Worm (Caenorhabditis elegans) whole organism, L2 larva: ENCODE results near the gene chtb-1.

Experiments
- aly-2 ChIP-seq: fragments of 150-350 bp; optimal IDR thresholded peaks from 2 replicates; lab custom pipeline; 2014; ENCODE audit warnings: missing biosample characterization, missing genetic modification characterization
- blmp-1 ChIP-seq: sonication (generic microtip); optimal IDR thresholded peaks from 2 replicates; lab custom pipeline; 2017; ENCODE audit warnings: missing genetic modification characterization, mild to moderate bottlenecking, missing compliant biosample characterization, antibody characterized with exemption, moderate library complexity; ENCODE audit not compliant: insufficient read depth
- lsy-2 ChIP-seq, 2 experiments: fragments of 150-350 bp in 1 of 2; sonication (generic microtip) in 1 of 2; optimal IDR thresholded peaks; 2 replicates each; lab custom pipeline; 2014 to 2017; ENCODE audit warnings: missing biosample characterization in 2 of 2, missing genetic modification characterization in 2 of 2
- mab-5 ChIP-seq: fragments of 150-350 bp; optimal IDR thresholded peaks from 2 replicates; lab custom pipeline; 2014; ENCODE audit warnings: missing biosample characterization, missing genetic modification characterization
- mbf-1 ChIP-seq: sonication (generic microtip); optimal IDR thresholded peaks from 2 replicates; lab custom pipeline; 2017; ENCODE audit warnings: missing biosample characterization, missing genetic modification characterization
- nhr-10 ChIP-seq: sonication (generic microtip); optimal IDR thresholded peaks from 2 replicates; lab custom pipeline; 2017; ENCODE audit warnings: missing biosample characterization, missing genetic modification characterization
- nhr-12 ChIP-seq: fragments of 150-350 bp; optimal IDR thresholded peaks from 2 replicates; lab custom pipeline; 2014; ENCODE audit warnings: missing biosample characterization, missing genetic modification characterization
- snpc-4 ChIP-seq: fragments of 150-350 bp; optimal IDR thresholded peaks from 2 replicates; lab custom pipeline; 2014; ENCODE audit warnings: missing biosample characterization, missing genetic modification characterization
- unc-39 ChIP-seq: fragments of 150-350 bp; optimal IDR thresholded peaks from 2 replicates; lab custom pipeline; 2014; ENCODE audit warnings: missing biosample characterization, missing genetic modification characterization
- unc-62 ChIP-seq: fragments of 150-350 bp; optimal IDR thresholded peaks from 2 replicates; lab custom pipeline; 2014; ENCODE audit warnings: missing biosample characterization, missing genetic modification reagents, missing genetic modification characterization
- zag-1 ChIP-seq: fragments of 150-350 bp; optimal IDR thresholded peaks from 2 replicates; lab custom pipeline; 2014; ENCODE audit warnings: missing biosample characterization, missing genetic modification characterization

- no peak for TF ChIP-seq blmp-1
- TF ChIP-seq mab-5 (tag; lab: Kevin White, UChicago) = no peak
- no peak for TF ChIP-seq nhr-12 (tag; lab: Kevin White, UChicago)
- no peak for TF ChIP-seq snpc-4 (tag; lab: Kevin White, UChicago)
- TF ChIP-seq mbf-1 (tag; lab: Kevin White, UChicago) = no peak
- TF ChIP-seq unc-39 (tag; lab: Kevin White, UChicago) = no peak
- TF ChIP-seq nhr-10 (tag; lab: Kevin White, UChicago) = no peak
- no peak for TF ChIP-seq lsy-2 (tag; optimal IDR thresholded peaks at IDR 0.05; lab: Kevin White, UChicago)
- TF ChIP-seq unc-62 (GFP tag; lab: Kevin White, UChicago) = no peak
- no peak for TF ChIP-seq zag-1 (tag; lab: Kevin White, UChicago)
- TF ChIP-seq aly-2 (tag; lab: Kevin White, UChicago) = no peak
Observed at ce11 chrIII:9299919-9300318, 55.3 kb downstream of the chtb-1 start, which contains the start of gene K01B6.3.
